Fruit fly (Drosophila melanogaster) whole organism, adult: Measurements from ENCODE around the gene CG34043.

Experiments used
- CG7045 ChIP-seq: fragments of 200-800 bp; sonication (Bioruptor generic); optimal IDR thresholded peaks from 2 replicates; lab custom pipeline; 2017; ENCODE audit warnings: missing biosample characterization, mild to moderate bottlenecking, missing genetic modification characterization
- Crg-1 ChIP-seq: fragments of 200-800 bp; sonication (Bioruptor generic); optimal IDR thresholded peaks from 2 replicates; lab custom pipeline; 2016; ENCODE audit warnings: missing biosample characterization, missing genetic modification characterization
- cnc ChIP-seq, 2 experiments: fragments of >200 bp; optimal IDR thresholded peaks; 2 replicates each; lab custom pipeline; 2017
- ovo ChIP-seq: fragments of 200-800 bp; sonication (Bioruptor generic); optimal IDR thresholded peaks from 2 replicates; lab custom pipeline; 2016; ENCODE audit warnings: missing biosample characterization, missing genetic modification characterization
- toe ChIP-seq: fragments of 200-800 bp; sonication (Bioruptor generic); optimal IDR thresholded peaks from 2 replicates; lab custom pipeline; 2016; ENCODE audit warnings: missing biosample characterization, missing genetic modification characterization

- no peak for TF ChIP-seq toe (GFP tag; lab: Kevin White, UChicago)
- no peak for TF ChIP-seq CG7045 (GFP tag; lab: Kevin White, UChicago)
- no peak for TF ChIP-seq Crg-1 (GFP tag; lab: Kevin White, UChicago)
- no peak for TF ChIP-seq cnc (optimal IDR thresholded peaks at IDR 0.05; lab: Kevin White, UChicago)
- no peak for TF ChIP-seq ovo (GFP tag; lab: Kevin White, UChicago)
These were observed at the start of gene CG34043 for dm6 chr2L:10280772-10281171.
